Worm (Caenorhabditis elegans) whole organism, L4/young adult: ENCODE data around the gene jkk-1.

ENCODE experiments used
- W03F9.2 ChIP-seq: fragments of 150-350 bp; optimal IDR thresholded peaks from 2 replicates; lab custom pipeline; 2014; ENCODE audit warnings: missing biosample characterization, missing genetic modification characterization
- dao-5 ChIP-seq: sonication (generic microtip); optimal IDR thresholded peaks from 2 replicates; lab custom pipeline; 2016; ENCODE audit warnings: missing genotype, missing genetic modification characterization, moderate library complexity, missing compliant biosample characterization
- him-1 ChIP-seq: sonication (generic microtip); optimal IDR thresholded peaks from 2 replicates; lab custom pipeline; 2016; ENCODE audit warnings: missing genotype, missing genetic modification reagents, missing genetic modification characterization, missing compliant biosample characterization

jkk-1 gene

ce11 chrX:5348529-5349148 lies 19.6 kb upstream of the jkk-1 start, which contains the start of gene syx-3:
syx-3 (plus strand) TSS chrX:5349098.
- no peak for TF ChIP-seq dao-5 (tag; lab: Kevin White, UChicago)
- no peak for TF ChIP-seq W03F9.2 (tag; lab: Kevin White, UChicago)

DNA sequence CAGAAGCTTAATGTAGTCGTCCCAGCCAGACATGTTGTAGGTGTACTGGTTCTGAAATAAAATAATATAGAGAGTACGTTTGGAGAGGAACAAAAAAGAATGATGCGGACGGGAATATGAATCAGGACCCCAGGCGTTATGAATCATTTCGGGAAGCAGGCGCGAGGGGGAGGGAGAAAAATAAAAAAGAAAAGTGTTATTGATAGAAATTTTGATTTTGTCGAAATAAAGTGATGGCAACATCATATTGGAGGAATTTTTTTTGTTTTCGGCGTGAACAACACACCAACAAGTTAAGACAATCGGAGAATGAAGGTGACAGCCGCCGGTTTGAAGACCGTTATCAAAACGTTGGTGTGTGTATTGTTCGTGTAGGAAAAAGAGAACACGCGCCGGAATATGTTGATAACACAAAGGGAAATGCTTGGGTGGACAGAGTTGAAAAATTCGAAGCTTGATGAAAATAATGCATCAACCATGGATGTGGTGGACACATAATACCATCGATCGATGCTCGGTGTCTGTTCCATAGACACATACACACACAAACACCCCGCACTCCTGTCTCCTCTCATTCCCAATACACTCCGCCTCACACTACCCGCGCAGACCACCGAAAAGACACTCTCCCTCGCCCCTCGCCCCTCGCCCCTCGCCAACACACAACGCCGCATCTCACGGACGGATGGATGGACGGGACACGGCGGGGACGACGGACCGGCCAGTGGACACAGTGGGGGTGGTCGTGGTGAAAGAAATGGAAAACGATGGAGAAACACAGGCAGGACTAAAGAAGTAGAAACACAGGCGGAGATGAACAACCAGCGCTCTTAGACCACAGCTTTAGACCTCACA lies 14.0 kb upstream of the jkk-1 start, which contains the start of gene pfn-2:
Gene pfn-2, minus strand, starts transcription at position 51 of the 855 bp plus-strand sequence.
- TF ChIP-seq W03F9.2 (tag; lab: Kevin White, UChicago) (no peak), dao-5 (tag; lab: Kevin White, UChicago) (peak; percentile 17), him-1 (tag; lab: Kevin White, UChicago) (no peak)

ce11 chrX:5355253-5355652 lies 13.0 kb upstream of the jkk-1 start:
- no peak for TF ChIP-seq dao-5 (tag; lab: Kevin White, UChicago)
- TF ChIP-seq W03F9.2 (tag; lab: Kevin White, UChicago) = no peak
- TF ChIP-seq him-1 (tag; lab: Kevin White, UChicago) = no peak

ce11 chrX:5360682-5361081 lies 7.6 kb upstream of the jkk-1 start:
- TF ChIP-seq dao-5 (tag; lab: Kevin White, UChicago) (no peak), him-1 (tag; lab: Kevin White, UChicago) (no peak), W03F9.2 (tag; lab: Kevin White, UChicago) (no peak)

ce11 chrX:5364222-5364621 lies 4.0 kb upstream of the jkk-1 start, which contains the start of gene chtl-1:
chtl-1 (minus strand) TSS chrX:5364322.
- no peak for TF ChIP-seq dao-5 (tag; lab: Kevin White, UChicago)
- TF ChIP-seq W03F9.2 (tag; lab: Kevin White, UChicago) = no peak
- no peak for TF ChIP-seq him-1 (tag; lab: Kevin White, UChicago)

- no peak for TF ChIP-seq W03F9.2 (tag; lab: Kevin White, UChicago)
These were observed 2.8 kb upstream of the jkk-1 start, which contains the start of gene F35C8.5 for ce11 chrX:5365437-5365836. F35C8.5 (plus strand) TSS chrX:5365813.

DNA sequence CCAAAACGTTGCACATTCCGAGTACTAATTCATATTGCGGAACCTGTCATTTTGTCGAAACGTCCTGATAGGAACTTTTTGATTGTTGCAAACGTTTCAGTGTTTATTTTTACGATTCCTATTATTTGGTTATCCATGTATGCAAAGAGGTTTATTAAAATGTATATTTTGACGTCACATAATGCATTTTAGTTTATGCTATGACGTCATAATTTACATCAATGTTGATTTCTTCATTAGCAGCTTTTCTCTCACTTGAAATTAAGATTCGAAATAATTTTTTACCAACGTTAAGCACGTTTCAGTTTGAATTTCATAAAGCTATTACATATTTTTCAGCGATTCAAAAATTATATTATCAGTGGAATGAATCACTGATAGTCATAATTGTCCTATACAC lies 1.7 kb upstream of the jkk-1 start:
- TF ChIP-seq him-1 (tag; lab: Kevin White, UChicago) = no peak
- no peak for TF ChIP-seq dao-5 (tag; lab: Kevin White, UChicago)
- no peak for TF ChIP-seq W03F9.2 (tag; lab: Kevin White, UChicago)

- TF ChIP-seq dao-5 (tag; lab: Kevin White, UChicago) (no peak), W03F9.2 (tag; lab: Kevin White, UChicago) (no peak), him-1 (tag; lab: Kevin White, UChicago) (no peak)
These were observed 2.3 kb downstream of the jkk-1 start for ce11 chrX:5370605-5371004.

- TF ChIP-seq him-1 (tag; lab: Kevin White, UChicago) (no peak), W03F9.2 (tag; lab: Kevin White, UChicago) (no peak), dao-5 (tag; lab: Kevin White, UChicago) (no peak)
These were observed 4.4 kb downstream of the jkk-1 start, which contains the start of gene F35C8.8 for ce11 chrX:5372638-5373037. F35C8.8 (minus strand) TSS chrX:5372639.

- no peak for TF ChIP-seq dao-5 (tag; lab: Kevin White, UChicago)
- no peak for TF ChIP-seq W03F9.2 (tag; lab: Kevin White, UChicago)
- no peak for TF ChIP-seq him-1 (tag; lab: Kevin White, UChicago)
These were observed 5.3 kb downstream of the jkk-1 start for ce11 chrX:5373597-5373996.

DNA sequence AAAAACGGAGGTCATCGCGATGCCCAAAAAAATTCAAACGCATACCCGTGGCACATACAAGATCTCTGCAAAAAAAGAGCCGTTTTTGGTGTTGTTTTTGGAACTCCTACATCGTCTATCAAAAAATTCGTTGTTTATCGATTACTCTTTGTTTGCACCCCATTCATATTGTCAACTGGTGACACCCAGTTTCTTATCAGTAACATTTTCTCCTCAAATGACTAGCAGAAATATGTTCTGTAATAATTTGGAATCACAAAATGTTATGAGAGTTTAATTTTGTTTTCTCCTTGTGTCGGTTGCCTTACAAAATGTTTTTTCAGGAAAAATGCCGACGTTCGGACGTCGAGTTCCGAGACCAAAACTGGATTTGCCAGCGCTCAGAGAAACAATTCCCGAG lies 6.5 kb downstream of the jkk-1 start, which contains the start of gene sek-4:
Gene sek-4, plus strand, starts transcription at position 318 of the 400 bp plus-strand sequence.
- TF ChIP-seq dao-5 (tag; lab: Kevin White, UChicago) = no peak
- TF ChIP-seq W03F9.2 (tag; lab: Kevin White, UChicago) = no peak
- TF ChIP-seq him-1 (tag; lab: Kevin White, UChicago) = no peak

DNA sequence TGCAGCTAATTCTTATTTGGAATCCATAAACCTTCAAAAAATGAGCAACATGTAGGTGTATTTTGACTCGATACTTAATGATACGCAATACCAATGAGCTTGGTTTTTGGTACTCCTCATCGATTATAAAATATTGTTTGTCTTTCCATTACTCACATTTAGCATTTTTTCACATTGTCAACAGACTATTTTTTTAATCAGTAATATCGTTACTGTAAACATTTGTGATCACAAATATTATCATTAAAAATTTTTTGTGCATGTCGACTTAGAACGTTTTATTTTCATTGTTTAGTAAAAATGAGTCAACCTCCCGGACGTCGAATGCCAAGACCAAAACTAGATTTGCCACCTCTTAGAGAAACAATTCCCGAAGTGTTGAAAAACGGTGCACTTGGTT lies 9.0 kb downstream of the jkk-1 start, which contains the start of gene sek-5:
Gene sek-5, plus strand, starts transcription at position 301 of the 400 bp plus-strand sequence.
- TF ChIP-seq W03F9.2 (tag; lab: Kevin White, UChicago) (no peak), him-1 (tag; lab: Kevin White, UChicago) (no peak), dao-5 (tag; lab: Kevin White, UChicago) (no peak)

- TF ChIP-seq dao-5 (tag; lab: Kevin White, UChicago) (no peak), him-1 (tag; lab: Kevin White, UChicago) (no peak), W03F9.2 (tag; lab: Kevin White, UChicago) (no peak)
These were observed 14.5 kb downstream of the jkk-1 start for ce11 chrX:5382778-5383177.
